Fruit fly (Drosophila melanogaster): ENCODE measurements around the gene Nrx-1.

The Nrx-1 gene

dm6 chr3R:22530305-22530704, 62.0 kb downstream of the Nrx-1 start, which contains the start of gene CG33099 (continued):
- no peak for TF ChIP-seq emc (GFP tag; optimal IDR thresholded peaks at IDR 0.05)
- no peak for TF ChIP-seq lov (optimal IDR thresholded peaks at IDR 0.05)
- TF ChIP-seq lov (GFP tag; IDR thresholded peaks at IDR 0.05) = no peak
- TF ChIP-seq CG6654 (GFP tag; optimal IDR thresholded peaks at IDR 0.05) = no peak
- TF ChIP-seq crc (GFP tag; optimal IDR thresholded peaks at IDR 0.05) = no peak
- peak; percentile 46; the same call in 1 of the 2 replicates for TF ChIP-seq stc (GFP tag; IDR thresholded peaks at IDR 0.05)
- peak; percentile 25 for TF ChIP-seq pfk (GFP tag; optimal IDR thresholded peaks at IDR 0.05)
- TF ChIP-seq bbx (GFP tag; IDR thresholded peaks at IDR 0.05; ENCODE audit: partially characterized antibody) = no peak

dm6 chr3R:22531801-22532200, 63.5 kb downstream of the Nrx-1 start, which contains the start of gene CG33093:
Gene CG33093 (minus strand): TSS chr3R:22531922.
- no peak for TF ChIP-seq CG6854 (GFP tag; optimal IDR thresholded peaks at IDR 0.05)
- no peak for TF ChIP-seq crp (GFP tag; optimal IDR thresholded peaks at IDR 0.05)
- no peak for TF ChIP-seq psq (GFP tag; optimal IDR thresholded peaks at IDR 0.05)
- TF ChIP-seq Nf-YB (GFP tag; optimal IDR thresholded peaks at IDR 0.05) = peak; percentile 14
- TF ChIP-seq Ada2b (GFP tag; IDR thresholded peaks at IDR 0.05) = no peak
- TF ChIP-seq HmgZ (tag; optimal IDR thresholded peaks at IDR 0.05) = peak; percentile 3
- TF ChIP-seq CG12104 (GFP tag; optimal IDR thresholded peaks at IDR 0.05) = no peak
- TF ChIP-seq Dp (GFP tag; optimal IDR thresholded peaks at IDR 0.05) = no peak
- TF ChIP-seq run (tag; optimal IDR thresholded peaks at IDR 0.05) = no peak
- TF ChIP-seq ems (GFP tag; optimal IDR thresholded peaks at IDR 0.05) = no peak
- peak; percentile 7 for TF ChIP-seq CG13424 (tag; optimal IDR thresholded peaks at IDR 0.05)
- TF ChIP-seq HLH4C (GFP tag; IDR thresholded peaks at IDR 0.05; ENCODE audit: partially characterized antibody) = no peak
- TF ChIP-seq unc-4 (GFP tag; IDR thresholded peaks at IDR 0.05; ENCODE audit: partially characterized antibody) = no peak
- TF ChIP-seq CG13296 (GFP tag; optimal IDR thresholded peaks at IDR 0.05) = no peak
- no peak for TF ChIP-seq gt (GFP tag; IDR thresholded peaks at IDR 0.05)
- no peak for TF ChIP-seq eve (GFP tag; optimal IDR thresholded peaks at IDR 0.05)
- TF ChIP-seq ci (GFP tag; IDR thresholded peaks at IDR 0.05) = no peak
- TF ChIP-seq btn (GFP tag; optimal IDR thresholded peaks at IDR 0.05) = no peak
- no peak for TF ChIP-seq tio (GFP tag; optimal IDR thresholded peaks at IDR 0.05)
- TF ChIP-seq bsh (GFP tag; optimal IDR thresholded peaks at IDR 0.05) = peak in 1 of 2 experiments; percentile 2
- TF ChIP-seq amos (GFP tag; IDR thresholded peaks at IDR 0.05; ENCODE audit: partially characterized antibody) = peak; percentile 33; the same call in 1 of the 2 replicates
- no peak for TF ChIP-seq CG15479 (GFP tag; optimal IDR thresholded peaks at IDR 0.05)
- TF ChIP-seq z (GFP tag; IDR thresholded peaks at IDR 0.05) = no peak
- TF ChIP-seq CTCF (GFP tag; optimal IDR thresholded peaks at IDR 0.05) = peak; percentile 9
- TF ChIP-seq CG10147 (GFP tag; optimal IDR thresholded peaks at IDR 0.05) = no peak
- TF ChIP-seq fd64A (GFP tag; optimal IDR thresholded peaks at IDR 0.05) = no peak
- TF ChIP-seq Hr78 (GFP tag; optimal IDR thresholded peaks at IDR 0.05) = peak in 1 of 2 experiments; percentile 65
- no peak for TF ChIP-seq chif (GFP tag; optimal IDR thresholded peaks at IDR 0.05)
- TF ChIP-seq HmgD (GFP tag; optimal IDR thresholded peaks at IDR 0.05) = no peak
- TF ChIP-seq grn (GFP tag; optimal IDR thresholded peaks at IDR 0.05) = peak; percentile 74
- TF ChIP-seq Camta (GFP tag; optimal IDR thresholded peaks at IDR 0.05) = no peak

Data from whole organism, embryonic.